Worm (Caenorhabditis elegans): ENCODE data around the gene T06C12.11.

DNA sequence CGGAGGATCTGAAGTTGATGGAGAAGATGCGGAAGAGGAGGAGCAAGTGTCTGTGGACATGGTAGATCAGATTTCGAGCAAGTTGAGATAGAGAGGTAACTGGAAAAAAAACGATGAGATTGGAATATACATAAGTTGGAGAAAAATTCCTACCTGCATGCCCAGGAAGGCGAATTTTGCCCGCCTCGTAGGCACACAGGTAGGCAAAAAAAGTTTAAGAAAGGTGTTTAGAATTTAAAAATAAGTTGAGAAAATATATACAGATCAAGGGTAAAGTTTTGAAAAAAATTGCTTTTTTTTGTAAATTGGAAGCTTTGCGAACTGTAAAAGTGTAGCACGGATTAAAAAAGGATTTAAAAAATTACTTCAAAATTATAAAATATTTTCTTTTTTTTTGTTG is 13.3 kb upstream of the T06C12.11 start, which contains the start of gene nhr-84:
- no peak for TF ChIP-seq elt-3 (tag; optimal IDR thresholded peaks at IDR 0.05)
- no peak for TF ChIP-seq blmp-1 (tag; optimal IDR thresholded peaks at IDR 0.05; ENCODE audit: insufficient read depth)
- no peak for TF ChIP-seq ceh-82 (tag; optimal IDR thresholded peaks at IDR 0.05)
- TF ChIP-seq ama-1 (optimal IDR thresholded peaks at IDR 0.05): no peak
